Fruit fly (Drosophila melanogaster) whole organism, embryonic: ENCODE measurements around the gene CG31075.

ENCODE experiments used
- B-H2 ChIP-seq: fragments of 200-800 bp; sonication (Bioruptor generic); optimal IDR thresholded peaks from 2 replicates; lab custom pipeline; 2018; ENCODE audit warnings: missing biosample characterization, mild to moderate bottlenecking, missing genetic modification characterization
- CG10543 ChIP-seq: fragments of 200-800 bp; sonication (Bioruptor generic); optimal IDR thresholded peaks from 3 replicates; lab custom pipeline; 2017; ENCODE audit warnings: missing biosample characterization, mild to moderate bottlenecking, missing genetic modification characterization, moderate library complexity
- CG11456 ChIP-seq: fragments of 200-800 bp; sonication (Bioruptor generic); IDR thresholded peaks from 3 replicates; pipeline ENCODE4 v1.3.6; 2022; ENCODE audit warnings: missing biosample characterization, missing genetic modification characterization
- CG12071 ChIP-seq: fragments of 200-800 bp; sonication (Bioruptor generic); optimal IDR thresholded peaks from 3 replicates; lab custom pipeline; 2018; ENCODE audit warnings: missing biosample characterization, mild to moderate bottlenecking, missing genetic modification characterization
- CG1233 ChIP-seq: fragments of 200-800 bp; sonication (Bioruptor generic); optimal IDR thresholded peaks from 4 replicates; lab custom pipeline; 2018; ENCODE audit warnings: missing biosample characterization, mild to moderate bottlenecking, missing genetic modification characterization
- CG12769 ChIP-seq: fragments of 200-800 bp; sonication (Bioruptor generic); optimal IDR thresholded peaks from 2 replicates; lab custom pipeline; 2019; ENCODE audit warnings: missing biosample characterization, mild to moderate bottlenecking, missing genetic modification characterization, moderate library complexity
- CG13894 ChIP-seq: fragments of 200-800 bp; sonication (Bioruptor generic); optimal IDR thresholded peaks from 3 replicates; lab custom pipeline; 2018; ENCODE audit warnings: missing biosample characterization, mild to moderate bottlenecking, missing genetic modification characterization, moderate library complexity
- CG16863 ChIP-seq: fragments of 200-800 bp; sonication (Bioruptor generic); optimal IDR thresholded peaks from 3 replicates; lab custom pipeline; 2016; ENCODE audit warnings: missing biosample characterization, missing genetic modification characterization
- CG17359 ChIP-seq: fragments of 200-800 bp; sonication (Bioruptor generic); optimal IDR thresholded peaks from 3 replicates; lab custom pipeline; 2018; ENCODE audit warnings: missing biosample characterization, mild to moderate bottlenecking, missing genetic modification characterization, moderate library complexity
- CG17802 ChIP-seq: fragments of 200-800 bp; sonication (Bioruptor generic); optimal IDR thresholded peaks from 2 replicates; lab custom pipeline; 2018; ENCODE audit warnings: missing biosample characterization, mild to moderate bottlenecking, missing genetic modification characterization, moderate library complexity
- CG18599 ChIP-seq: fragments of 200-800 bp; sonication (Bioruptor generic); optimal IDR thresholded peaks from 3 replicates; lab custom pipeline; 2017; ENCODE audit warnings: missing biosample characterization, missing genetic modification characterization, mild to moderate bottlenecking, moderate library complexity, missing genetic modification reagents
- CG2889 ChIP-seq: fragments of 200-800 bp; sonication (Bioruptor generic); IDR thresholded peaks from 3 replicates; pipeline ENCODE4 v1.3.6; 2022; ENCODE audit warnings: missing biosample characterization, missing genetic modification characterization
- CG3281 ChIP-seq: fragments of 200-800 bp; sonication (Bioruptor generic); optimal IDR thresholded peaks from 3 replicates; lab custom pipeline; 2017; ENCODE audit warnings: missing biosample characterization, mild to moderate bottlenecking, missing genetic modification characterization
- CG34376 ChIP-seq: fragments of 200-800 bp; sonication (Bioruptor generic); optimal IDR thresholded peaks from 2 replicates; lab custom pipeline; 2018; ENCODE audit warnings: missing biosample characterization, mild to moderate bottlenecking, missing genetic modification characterization
- CG5180 ChIP-seq: fragments of 200-800 bp; sonication (Bioruptor generic); optimal IDR thresholded peaks from 3 replicates; lab custom pipeline; 2017; ENCODE audit warnings: missing biosample characterization, missing genetic modification characterization, mild to moderate bottlenecking, moderate library complexity, missing genetic modification reagents
- CG7357 ChIP-seq: fragments of 200-800 bp; sonication (Bioruptor generic); IDR thresholded peaks from 3 replicates; pipeline ENCODE4 v1.3.6; 2022; ENCODE audit warnings: missing biosample characterization, missing genetic modification characterization
- CG8089 ChIP-seq: fragments of 200-800 bp; sonication (Bioruptor generic); optimal IDR thresholded peaks from 3 replicates; lab custom pipeline; 2016; ENCODE audit warnings: missing biosample characterization, missing genetic modification characterization
- CG8290 ChIP-seq, 3 experiments: fragments of 200-800 bp; sonication (Bioruptor generic); optimal IDR thresholded peaks; 2 replicates each; lab custom pipeline; 2016 to 2019; ENCODE audit warnings: missing biosample characterization in 3 of 3, missing genetic modification characterization in 3 of 3, mild to moderate bottlenecking in 2 of 3, moderate library complexity in 1 of 3
- CG8765 ChIP-seq: fragments of 200-800 bp; sonication (Bioruptor generic); IDR thresholded peaks from 2 replicates; pipeline ENCODE4 v1.3.6; 2022; ENCODE audit warnings: missing biosample characterization, missing genetic modification characterization
- CG8944 ChIP-seq: fragments of 200-800 bp; sonication (Bioruptor generic); optimal IDR thresholded peaks from 3 replicates; lab custom pipeline; 2016; ENCODE audit warnings: missing biosample characterization, missing genetic modification characterization
- Fer1 ChIP-seq: fragments of 200-800 bp; sonication (Bioruptor generic); optimal IDR thresholded peaks from 2 replicates; lab custom pipeline; 2017; ENCODE audit warnings: missing biosample characterization, mild to moderate bottlenecking, missing genetic modification characterization
- GATAe ChIP-seq: fragments of 200-800 bp; sonication (Bioruptor generic); conservative IDR thresholded peaks from 2 replicates; pipeline ENCODE4 v1.3.6; 2022; ENCODE audit warnings: missing biosample characterization, missing genetic modification characterization
- Gug ChIP-seq: fragments of 200-800 bp; sonication (Bioruptor generic); IDR thresholded peaks from 4 replicates; pipeline ENCODE4 v1.3.6; 2022; ENCODE audit warnings: missing biosample characterization, missing genetic modification characterization
- HLH3B ChIP-seq: fragments of 200-800 bp; sonication (Bioruptor generic); IDR thresholded peaks from 2 replicates; pipeline ENCODE4 v1.3.6; 2022; ENCODE audit warnings: missing biosample characterization, missing genetic modification characterization
- HLH4C ChIP-seq: fragments of 200-800 bp; sonication (Bioruptor generic); IDR thresholded peaks from 3 replicates; pipeline ENCODE4 v1.3.6; 2022; ENCODE audit warnings: missing biosample characterization, missing genetic modification characterization; ENCODE audit not compliant: partially characterized antibody
- Hmr ChIP-seq: fragments of 200-800 bp; sonication (Bioruptor generic); optimal IDR thresholded peaks from 3 replicates; lab custom pipeline; 2017; ENCODE audit warnings: mild to moderate bottlenecking, missing biosample characterization, missing genetic modification reagents, missing genetic modification characterization
- Lhr ChIP-seq: fragments of 200-800 bp; sonication (Bioruptor generic); optimal IDR thresholded peaks from 3 replicates; lab custom pipeline; 2017; ENCODE audit warnings: mild to moderate bottlenecking, missing biosample characterization, missing genetic modification reagents, missing genetic modification characterization
- Med ChIP-seq: fragments of 200-800 bp; sonication (Bioruptor generic); peaks from one replicate; lab custom pipeline; 2016; ENCODE audit warnings: missing biosample characterization, missing genetic modification characterization, mild to moderate bottlenecking, inconsistent platforms, moderate library complexity
- NK7.1 ChIP-seq: fragments of 200-800 bp; sonication (Bioruptor generic); optimal IDR thresholded peaks from 3 replicates; lab custom pipeline; 2016; ENCODE audit warnings: missing biosample characterization, missing genetic modification characterization
- Nf-YA ChIP-seq: fragments of 200-800 bp; sonication (Bioruptor generic); IDR thresholded peaks from 2 replicates; pipeline ENCODE4 v1.3.6; 2022; ENCODE audit warnings: missing biosample characterization, missing genetic modification characterization
- cwo ChIP-seq: fragments of 200-800 bp; sonication (Bioruptor generic); optimal IDR thresholded peaks from 3 replicates; lab custom pipeline; 2017; ENCODE audit warnings: missing biosample characterization, missing genetic modification characterization, mild to moderate bottlenecking, moderate library complexity, missing genetic modification reagents
- dati ChIP-seq: fragments of 200-800 bp; sonication (Bioruptor generic); IDR thresholded peaks from 2 replicates; pipeline ENCODE4 v1.3.6; 2022; ENCODE audit warnings: missing biosample characterization, missing genetic modification characterization
- gce ChIP-seq: fragments of 200-800 bp; sonication (Bioruptor generic); IDR thresholded peaks from 3 replicates; pipeline ENCODE4 v1.3.6; 2022; ENCODE audit warnings: missing biosample characterization, missing genetic modification characterization
- gcm ChIP-seq: fragments of 200-800 bp; sonication (Bioruptor generic); optimal IDR thresholded peaks from 2 replicates; lab custom pipeline; 2019; ENCODE audit warnings: missing biosample characterization, mild to moderate bottlenecking, missing genetic modification characterization, moderate library complexity
- gem ChIP-seq: fragments of 200-800 bp; sonication (Bioruptor generic); optimal IDR thresholded peaks from 2 replicates; lab custom pipeline; 2019; ENCODE audit warnings: missing biosample characterization, mild to moderate bottlenecking, missing genetic modification characterization, moderate library complexity
- grn ChIP-seq: fragments of 200-800 bp; sonication (Bioruptor generic); optimal IDR thresholded peaks from 3 replicates; lab custom pipeline; 2017; ENCODE audit warnings: missing biosample characterization, missing genetic modification characterization
- lab ChIP-seq: fragments of 200-800 bp; sonication (Bioruptor generic); optimal IDR thresholded peaks from 3 replicates; lab custom pipeline; 2017; ENCODE audit warnings: missing biosample characterization, missing genetic modification characterization, mild to moderate bottlenecking, moderate library complexity, missing genetic modification reagents
- mam ChIP-seq: fragments of 200-800 bp; sonication (Bioruptor generic); optimal IDR thresholded peaks from 3 replicates; lab custom pipeline; 2016; ENCODE audit warnings: missing biosample characterization, missing genetic modification characterization
- mirr ChIP-seq: fragments of 200-800 bp; sonication (Bioruptor generic); optimal IDR thresholded peaks from 3 replicates; lab custom pipeline; 2018; ENCODE audit warnings: missing biosample characterization, mild to moderate bottlenecking, missing genetic modification characterization
- phol ChIP-seq: fragments of 200-800 bp; sonication (Bioruptor generic); optimal IDR thresholded peaks from 3 replicates; lab custom pipeline; 2018; ENCODE audit warnings: missing biosample characterization, mild to moderate bottlenecking, missing genetic modification characterization, moderate library complexity
- pita ChIP-seq: fragments of 200-800 bp; sonication (Bioruptor generic); optimal IDR thresholded peaks from 2 replicates; lab custom pipeline; 2017; ENCODE audit warnings: missing biosample characterization, mild to moderate bottlenecking, missing genetic modification characterization
- pzg ChIP-seq: fragments of 200-800 bp; sonication (Bioruptor generic); optimal IDR thresholded peaks from 3 replicates; lab custom pipeline; 2018; ENCODE audit warnings: missing biosample characterization, mild to moderate bottlenecking, missing genetic modification characterization, moderate library complexity
- shn ChIP-seq: fragments of 200-800 bp; sonication (Bioruptor generic); optimal IDR thresholded peaks from 3 replicates; lab custom pipeline; 2016; ENCODE audit warnings: missing biosample characterization, missing genetic modification characterization
- sob ChIP-seq: fragments of 200-800 bp; sonication (Bioruptor generic); IDR thresholded peaks from 2 replicates; pipeline ENCODE4 v1.3.6; 2022; ENCODE audit warnings: missing biosample characterization, missing genetic modification characterization
- sug ChIP-seq: fragments of 200-800 bp; optimal IDR thresholded peaks from 2 replicates; lab custom pipeline; 2019; ENCODE audit warnings: missing biosample characterization, mild to moderate bottlenecking, missing genetic modification characterization, moderate library complexity
- twi ChIP-seq: fragments of 200-800 bp; optimal IDR thresholded peaks from 2 replicates; lab custom pipeline; 2019; ENCODE audit warnings: missing biosample characterization, mild to moderate bottlenecking, missing genetic modification characterization, moderate library complexity
- z ChIP-seq: fragments of 200-800 bp; sonication (Bioruptor generic); IDR thresholded peaks from 3 replicates; pipeline ENCODE4 v1.3.6; 2022; ENCODE audit warnings: missing biosample characterization, missing genetic modification characterization

The CG31075 gene

DNA sequence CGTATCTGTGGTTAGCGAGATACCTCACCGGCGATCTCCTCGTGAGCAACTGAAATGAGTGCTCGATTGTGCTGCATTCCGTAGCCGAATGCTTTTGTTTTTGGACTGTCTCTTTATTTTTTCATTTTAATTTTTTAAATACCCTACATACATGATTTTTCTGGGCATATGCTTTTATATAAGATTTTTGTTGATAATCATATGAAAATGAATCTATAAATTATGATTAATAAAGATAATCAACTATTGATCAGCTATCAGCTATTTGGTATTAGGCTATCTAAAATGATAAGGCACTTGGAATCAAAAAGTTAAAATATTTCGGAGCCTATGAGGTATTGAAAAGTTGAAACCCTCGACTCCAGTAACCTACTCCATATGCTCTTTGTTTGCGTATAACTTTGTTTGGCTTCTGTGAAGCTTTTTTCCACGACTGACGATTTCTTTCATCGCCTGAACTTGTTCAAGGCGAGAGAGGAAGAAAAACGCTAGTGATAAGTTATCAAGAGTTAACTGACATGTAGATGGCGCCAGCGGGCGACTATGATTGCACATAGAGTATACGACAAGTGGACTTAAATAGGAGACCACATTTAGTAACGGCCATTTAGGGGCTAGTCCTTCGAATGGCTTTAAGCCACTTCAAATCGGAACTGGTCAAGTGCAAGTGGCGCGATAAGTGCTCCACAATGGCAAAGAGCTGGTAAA is 1.6 kb upstream of the CG31075 start, which contains the start of gene CG31076 (continued):
- TF ChIP-seq GATAe (GFP tag; lab: Robert Waterston, UW): peak; percentile 71

DNA sequence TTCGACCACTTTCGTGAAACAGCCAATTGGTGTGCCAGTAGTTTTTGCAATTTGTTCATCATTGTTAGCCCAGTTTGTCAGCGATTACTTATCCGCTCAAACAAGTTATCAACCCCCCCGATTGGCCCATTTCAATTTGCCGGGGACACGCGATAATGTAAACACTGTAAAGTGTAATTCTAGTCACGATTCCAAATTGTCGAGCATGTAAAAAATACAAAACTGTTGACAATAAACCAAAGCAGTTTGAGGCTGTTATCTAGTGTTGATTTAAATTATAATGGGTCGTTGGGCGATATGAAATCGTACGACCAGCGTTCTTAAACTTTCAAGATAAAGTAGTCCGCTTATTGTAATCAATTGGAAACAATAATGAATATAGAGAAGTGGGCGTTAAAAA is 862 bp downstream of the CG31075 start:
- TF ChIP-seq CG3281 (GFP tag; lab: Kevin White, UChicago) (peak; percentile 7), CG8089 (GFP tag; lab: Kevin White, UChicago) (no peak), pzg (GFP tag; lab: Kevin White, UChicago) (no peak), CG5180 (GFP tag; lab: Kevin White, UChicago) (no peak), CG8765 (GFP tag; lab: Robert Waterston, UW) (no peak), CG34376 (no peak), z (no peak), Gug (GFP tag; lab: Robert Waterston, UW) (no peak), CG13894 (tag; lab: Kevin White, UChicago) (no peak), B-H2 (GFP tag; lab: Kevin White, UChicago) (peak; percentile 3), Fer1 (peak; percentile 17), Hmr (peak; percentile 4), shn (GFP tag; lab: Kevin White, UChicago) (no peak), mam (GFP tag; lab: Kevin White, UChicago) (no peak), CG17359 (tag; lab: Kevin White, UChicago) (no peak), Nf-YA (GFP tag; lab: Robert Waterston, UW) (no peak), NK7.1 (GFP tag; lab: Kevin White, UChicago) (no peak), phol (tag; lab: Kevin White, UChicago) (no peak), CG8290 (GFP tag; optimal IDR thresholded peaks at IDR 0.05; lab: Kevin White, UChicago) (no peak), CG8290 (tag; optimal IDR thresholded peaks at IDR 0.05; lab: Kevin White, UChicago) (peak in 1 of 2 experiments; percentile 8), CG10543 (GFP tag; lab: Kevin White, UChicago) (peak; percentile 32), twi (no peak), lab (GFP tag; lab: Kevin White, UChicago) (peak; percentile 15), CG8944 (GFP tag; lab: Kevin White, UChicago) (no peak), gcm (no peak), sob (GFP tag; lab: Robert Waterston, UW) (peak; percentile 45; the same call in 1 of the 2 replicates), CG18599 (no peak), CG7357 (GFP tag; lab: Robert Waterston, UW) (no peak), CG17802 (tag; lab: Kevin White, UChicago) (no peak), sug (tag; lab: Kevin White, UChicago) (no peak), CG12769 (peak; percentile 9), CG1233 (GFP tag; lab: Kevin White, UChicago) (no peak), CG2889 (no peak), CG16863 (GFP tag; lab: Kevin White, UChicago) (no peak), mirr (peak; percentile 79), gce (no peak), HLH4C (GFP tag; lab: Robert Waterston, UW) (no peak), cwo (peak; percentile 60), Lhr (GFP tag; lab: Kevin White, UChicago) (no peak), pita (GFP tag; lab: Kevin White, UChicago) (no peak), grn (GFP tag; lab: Kevin White, UChicago) (peak; percentile 13), Med (GFP tag; lab: Kevin White, UChicago) (peak; percentile 51), gem (tag; lab: Kevin White, UChicago) (peak; percentile 1), CG12071 (GFP tag; lab: Kevin White, UChicago) (peak; percentile 21), HLH3B (GFP tag; lab: Robert Waterston, UW) (no peak), dati (GFP tag; lab: Robert Waterston, UW) (no peak), CG11456 (GFP tag; lab: Robert Waterston, UW) (no peak)
